Fruit fly (Drosophila melanogaster): ENCODE results near the gene CG31088.

Gene CG31088

dm6 chr3R:15993139-15993804 lies 42.5 kb upstream of the CG31088 start:
- no peak for TF ChIP-seq CG32264 (GFP tag; optimal IDR thresholded peaks at IDR 0.05)
- no peak for TF ChIP-seq CrebA (GFP tag; optimal IDR thresholded peaks at IDR 0.05; ENCODE audit: borderline replicate concordance)
- TF ChIP-seq usp (GFP tag; optimal IDR thresholded peaks at IDR 0.05) = no peak
- TF ChIP-seq sage (GFP tag; optimal IDR thresholded peaks at IDR 0.05) = no peak
- TF ChIP-seq OdsH (GFP tag; optimal IDR thresholded peaks at IDR 0.05) = no peak
- TF ChIP-seq Dfd (GFP tag; optimal IDR thresholded peaks at IDR 0.05) = no peak
- no peak for TF ChIP-seq tai (GFP tag; optimal IDR thresholded peaks at IDR 0.05)
- TF ChIP-seq Mio (GFP tag; optimal IDR thresholded peaks at IDR 0.05) = no peak
- no peak for TF ChIP-seq sv (GFP tag; optimal IDR thresholded peaks at IDR 0.05)
- TF ChIP-seq ey (GFP tag; optimal IDR thresholded peaks at IDR 0.05) = no peak
- peak; percentile 5 for TF ChIP-seq h (GFP tag; optimal IDR thresholded peaks at IDR 0.05)
- TF ChIP-seq pan (optimal IDR thresholded peaks at IDR 0.05) = no peak
- TF ChIP-seq woc (GFP tag; optimal IDR thresholded peaks at IDR 0.05) = no peak
- TF ChIP-seq lola (GFP tag; optimal IDR thresholded peaks at IDR 0.05) = no peak
- TF ChIP-seq CG9705 (GFP tag; optimal IDR thresholded peaks at IDR 0.05) = no peak
- no peak for TF ChIP-seq GATAd (GFP tag; optimal IDR thresholded peaks at IDR 0.05)
- TF ChIP-seq dsf (GFP tag; optimal IDR thresholded peaks at IDR 0.05; ENCODE audit: borderline replicate concordance) = no peak
- TF ChIP-seq dmrt93B (GFP tag; optimal IDR thresholded peaks at IDR 0.05) = no peak
- peak; percentile 88 for TF ChIP-seq Dif (GFP tag; optimal IDR thresholded peaks at IDR 0.05; ENCODE audit: partially characterized antibody)
- no peak for TF ChIP-seq jim (GFP tag; optimal IDR thresholded peaks at IDR 0.05)
- TF ChIP-seq Hr83 (GFP tag; optimal IDR thresholded peaks at IDR 0.05; ENCODE audit: poor library complexity, severe bottlenecking) = peak; percentile 78
- TF ChIP-seq Abd-B (GFP tag; optimal IDR thresholded peaks at IDR 0.05) = no peak
- TF ChIP-seq brk (GFP tag; optimal IDR thresholded peaks at IDR 0.05) = no peak
- no peak for TF ChIP-seq br (GFP tag; optimal IDR thresholded peaks at IDR 0.05)
- TF ChIP-seq Hr78 (GFP tag; optimal IDR thresholded peaks at IDR 0.05) = no peak
- no peak for TF ChIP-seq N (GFP tag; optimal IDR thresholded peaks at IDR 0.05)
- no peak for TF ChIP-seq Jra (GFP tag; optimal IDR thresholded peaks at IDR 0.05)
- peak; percentile 49 for TF ChIP-seq psq (GFP tag; optimal IDR thresholded peaks at IDR 0.05)
- TF ChIP-seq Hnf4 (GFP tag; optimal IDR thresholded peaks at IDR 0.05) = no peak
- no peak for TF ChIP-seq Rel (GFP tag; optimal IDR thresholded peaks at IDR 0.05)
- TF ChIP-seq Rel (tag; optimal IDR thresholded peaks at IDR 0.05) = peak; percentile 55
- TF ChIP-seq Myc (optimal IDR thresholded peaks at IDR 0.05) = no peak
- no peak for TF ChIP-seq HLH106 (tag; optimal IDR thresholded peaks at IDR 0.05)
- TF ChIP-seq Sp1 (GFP tag; optimal IDR thresholded peaks at IDR 0.05) = no peak
- peak in 1 of 2 experiments; percentile 14 for TF ChIP-seq foxo (GFP tag; optimal IDR thresholded peaks at IDR 0.05)
- TF ChIP-seq rgr (GFP tag; optimal IDR thresholded peaks at IDR 0.05) = no peak
- TF ChIP-seq fru (GFP tag; optimal IDR thresholded peaks at IDR 0.05) = no peak
- no peak for TF ChIP-seq Vsx2 (GFP tag; optimal IDR thresholded peaks at IDR 0.05; ENCODE audit: partially characterized antibody)
- peak; percentile 63 to 72 for TF ChIP-seq dl (GFP tag; optimal IDR thresholded peaks at IDR 0.05; ENCODE audit: insufficient read depth in 1 of 2, partially characterized antibody in 2 of 2)

- TF ChIP-seq Rel (GFP tag; optimal IDR thresholded peaks at IDR 0.05) (no peak), Rel (tag; optimal IDR thresholded peaks at IDR 0.05) (peak; percentile 11), Dfd (GFP tag; optimal IDR thresholded peaks at IDR 0.05) (no peak)
Measured at dm6 chr3R:15991593-15991992, 40.9 kb upstream of the CG31088 start.

All from whole organism, wandering third instar larva.